Worm (Caenorhabditis elegans): ENCODE results near the gene ceh-57.

DNA sequence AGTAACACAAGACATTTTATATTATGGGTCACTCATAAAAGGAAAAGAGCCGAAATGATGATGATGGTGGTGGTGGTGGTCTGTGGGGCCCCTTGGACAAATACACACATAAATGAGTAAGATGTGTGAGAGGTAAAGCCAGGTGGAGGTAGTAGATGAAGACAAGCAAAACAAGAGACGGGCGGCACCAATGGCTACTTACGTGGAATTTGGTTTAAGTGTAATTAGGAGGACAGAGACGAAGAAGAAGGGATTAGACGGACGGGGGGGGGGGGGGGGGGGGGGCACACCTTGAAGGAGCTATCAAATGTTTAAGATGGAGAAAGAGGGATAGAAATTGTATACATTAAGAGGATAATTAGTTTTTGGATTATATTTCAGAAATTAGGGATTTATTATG is 7.7 kb upstream of the ceh-57 start:
- TF ChIP-seq ama-1 (optimal IDR thresholded peaks at IDR 0.05) (no peak), flt-1 (GFP tag; IDR thresholded peaks at IDR 0.05) (no peak), hmg-4 (GFP tag; optimal IDR thresholded peaks at IDR 0.05) (peak; percentile 7), B0310.2 (tag; optimal IDR thresholded peaks at IDR 0.05) (no peak), pes-1 (GFP tag; IDR thresholded peaks at IDR 0.05) (no peak), F13C5.2 (tag; optimal IDR thresholded peaks at IDR 0.05) (no peak)

Measured in whole organism, early embryonic.